Worm (Caenorhabditis elegans) whole organism, L2 larva: ENCODE data around the gene M176.4.
A peak's percentile ranks its signal among the peaks of the same experiment; 100 is the strongest.

Source experiments
- C34F6.9 ChIP-seq: fragments of 150-350 bp; optimal IDR thresholded peaks from 2 replicates; lab custom pipeline; 2014; ENCODE audit warnings: missing biosample characterization, missing genetic modification characterization
- F13H6.1 ChIP-seq: sonication (generic microtip); optimal IDR thresholded peaks from 2 replicates; lab custom pipeline; 2016; ENCODE audit warnings: missing genetic modification characterization, missing compliant biosample characterization
- Y55F3AM.14 ChIP-seq: fragments of 200-800 bp; sonication (Bioruptor generic); optimal IDR thresholded peaks from 2 replicates; lab custom pipeline; 2018; ENCODE audit warnings: mild to moderate bottlenecking, missing genetic modification characterization, missing compliant biosample characterization
- ZK546.5 ChIP-seq: sonication (generic microtip); optimal IDR thresholded peaks from 2 replicates; lab custom pipeline; 2017; ENCODE audit warnings: missing biosample characterization, missing genetic modification characterization
- aly-2 ChIP-seq: fragments of 150-350 bp; optimal IDR thresholded peaks from 2 replicates; lab custom pipeline; 2014; ENCODE audit warnings: missing biosample characterization, missing genetic modification characterization
- ama-1 ChIP-seq: fragments of 150-350 bp; optimal IDR thresholded peaks from 2 replicates; lab custom pipeline; 2018; ENCODE audit warnings: inconsistent platforms
- blmp-1 ChIP-seq: sonication (generic microtip); optimal IDR thresholded peaks from 2 replicates; lab custom pipeline; 2017; ENCODE audit warnings: missing genetic modification characterization, mild to moderate bottlenecking, missing compliant biosample characterization, antibody characterized with exemption, moderate library complexity; ENCODE audit not compliant: insufficient read depth
- ceh-16 ChIP-seq: fragments of 150-350 bp; optimal IDR thresholded peaks from 2 replicates; lab custom pipeline; 2014; ENCODE audit warnings: missing biosample characterization, missing genetic modification characterization
- ceh-82 ChIP-seq: fragments of 150-350 bp; optimal IDR thresholded peaks from 2 replicates; lab custom pipeline; 2014; ENCODE audit warnings: missing biosample characterization, missing genetic modification characterization
- crh-2 ChIP-seq: sonication (generic microtip); optimal IDR thresholded peaks from 2 replicates; lab custom pipeline; 2017; ENCODE audit warnings: missing biosample characterization, missing genetic modification characterization
- elt-1 ChIP-seq: fragments of 150-350 bp; optimal IDR thresholded peaks from 2 replicates; lab custom pipeline; 2014; ENCODE audit warnings: missing biosample characterization, missing genetic modification characterization
- fos-1 ChIP-seq: fragments of 150-350 bp; optimal IDR thresholded peaks from 2 replicates; lab custom pipeline; 2014; ENCODE audit warnings: missing biosample characterization, missing genetic modification characterization
- gmeb-1 ChIP-seq: fragments of 150-350 bp; optimal IDR thresholded peaks from 2 replicates; lab custom pipeline; 2014; ENCODE audit warnings: missing biosample characterization, missing genetic modification characterization
- lin-11 ChIP-seq: fragments of 150-350 bp; sonication (generic microtip); optimal IDR thresholded peaks from 2 replicates; lab custom pipeline; 2014; ENCODE audit warnings: missing biosample characterization, missing genetic modification characterization, inconsistent platforms, mixed read lengths
- lin-13 ChIP-seq: fragments of 150-350 bp; optimal IDR thresholded peaks from 2 replicates; lab custom pipeline; 2014; ENCODE audit warnings: missing biosample characterization, missing genetic modification reagents, missing genetic modification characterization
- lsy-2 ChIP-seq, 2 experiments: fragments of 150-350 bp in 1 of 2; sonication (generic microtip) in 1 of 2; optimal IDR thresholded peaks; 2 replicates each; lab custom pipeline; 2014 to 2017; ENCODE audit warnings: missing biosample characterization in 2 of 2, missing genetic modification characterization in 2 of 2
- mab-5 ChIP-seq: fragments of 150-350 bp; optimal IDR thresholded peaks from 2 replicates; lab custom pipeline; 2014; ENCODE audit warnings: missing biosample characterization, missing genetic modification characterization
- mbf-1 ChIP-seq: sonication (generic microtip); optimal IDR thresholded peaks from 2 replicates; lab custom pipeline; 2017; ENCODE audit warnings: missing biosample characterization, missing genetic modification characterization
- mdl-1 ChIP-seq, 2 experiments: fragments of 150-350 bp in 1 of 2; sonication (generic microtip) in 1 of 2; optimal IDR thresholded peaks; 2 replicates each; lab custom pipeline; 2017; ENCODE audit warnings: missing biosample characterization in 2 of 2, missing genetic modification characterization in 2 of 2
- nhr-129 ChIP-seq: fragments of 150-350 bp; optimal IDR thresholded peaks from 2 replicates; lab custom pipeline; 2014; ENCODE audit warnings: missing biosample characterization, missing genetic modification characterization
- nhr-21 ChIP-seq: fragments of 150-350 bp; optimal IDR thresholded peaks from 2 replicates; lab custom pipeline; 2014; ENCODE audit warnings: missing biosample characterization, missing genetic modification characterization
- nhr-23 ChIP-seq: fragments of 150-350 bp; optimal IDR thresholded peaks from 2 replicates; lab custom pipeline; 2014; ENCODE audit warnings: missing biosample characterization, missing genetic modification reagents, missing genetic modification characterization
- nhr-237 ChIP-seq: fragments of 150-350 bp; optimal IDR thresholded peaks from 2 replicates; lab custom pipeline; 2014; ENCODE audit warnings: missing biosample characterization, missing genetic modification characterization
- nhr-25 ChIP-seq: fragments of 150-350 bp; sonication (generic microtip); optimal IDR thresholded peaks from 3 replicates; lab custom pipeline; 2014; ENCODE audit warnings: missing biosample characterization, missing genetic modification characterization
- nhr-6 ChIP-seq: fragments of 150-350 bp; optimal IDR thresholded peaks from 2 replicates; lab custom pipeline; 2014; ENCODE audit warnings: missing biosample characterization, missing genetic modification characterization
- nhr-77 ChIP-seq: fragments of 150-350 bp; optimal IDR thresholded peaks from 2 replicates; lab custom pipeline; 2014; ENCODE audit warnings: missing biosample characterization, missing genetic modification characterization
- peb-1 ChIP-seq: fragments of 150-350 bp; optimal IDR thresholded peaks from 2 replicates; lab custom pipeline; 2014; ENCODE audit warnings: missing biosample characterization, missing genetic modification characterization
- sem-4 ChIP-seq: fragments of 150-350 bp; optimal IDR thresholded peaks from 2 replicates; lab custom pipeline; 2014; ENCODE audit warnings: missing biosample characterization, missing genetic modification reagents, missing genetic modification characterization
- skn-1 ChIP-seq: sonication (generic microtip); optimal IDR thresholded peaks from 2 replicates; lab custom pipeline; 2017; ENCODE audit warnings: missing biosample characterization, missing genetic modification characterization
- sma-3 ChIP-seq: sonication (generic microtip); optimal IDR thresholded peaks from 2 replicates; lab custom pipeline; 2016; ENCODE audit warnings: missing genetic modification reagents, missing genetic modification characterization, missing compliant biosample characterization
- sma-9 ChIP-seq, 2 experiments: fragments of 150-350 bp in 1 of 2; sonication (generic microtip) in 1 of 2; optimal IDR thresholded peaks; 2 replicates each; lab custom pipeline; 2014 to 2016; ENCODE audit warnings: missing genetic modification characterization in 2 of 2, mild to moderate bottlenecking in 1 of 2, missing biosample characterization in 1 of 2, missing compliant biosample characterization in 1 of 2, missing genetic modification reagents in 1 of 2, moderate library complexity in 1 of 2
- snpc-4 ChIP-seq: fragments of 150-350 bp; optimal IDR thresholded peaks from 2 replicates; lab custom pipeline; 2014; ENCODE audit warnings: missing biosample characterization, missing genetic modification characterization
- unc-39 ChIP-seq: fragments of 150-350 bp; optimal IDR thresholded peaks from 2 replicates; lab custom pipeline; 2014; ENCODE audit warnings: missing biosample characterization, missing genetic modification characterization
- unc-55 ChIP-seq: fragments of 150-350 bp; sonication (generic microtip); optimal IDR thresholded peaks from 3 replicates; lab custom pipeline; 2014; ENCODE audit warnings: missing biosample characterization, missing genetic modification reagents, missing genetic modification characterization
- unc-62 ChIP-seq: fragments of 150-350 bp; optimal IDR thresholded peaks from 2 replicates; lab custom pipeline; 2014; ENCODE audit warnings: missing biosample characterization, missing genetic modification reagents, missing genetic modification characterization
- zag-1 ChIP-seq: fragments of 150-350 bp; optimal IDR thresholded peaks from 2 replicates; lab custom pipeline; 2014; ENCODE audit warnings: missing biosample characterization, missing genetic modification characterization
- ztf-1 ChIP-seq: fragments of 200-800 bp; sonication (Bioruptor generic); conservative IDR thresholded peaks from 2 replicates; pipeline ENCODE4 v1.3.6; 2022; ENCODE audit warnings: missing genetic modification characterization, missing compliant biosample characterization
- ztf-4 ChIP-seq: fragments of 150-350 bp; optimal IDR thresholded peaks from 2 replicates; lab custom pipeline; 2014; ENCODE audit warnings: missing biosample characterization, missing genetic modification characterization

Gene M176.4

DNA sequence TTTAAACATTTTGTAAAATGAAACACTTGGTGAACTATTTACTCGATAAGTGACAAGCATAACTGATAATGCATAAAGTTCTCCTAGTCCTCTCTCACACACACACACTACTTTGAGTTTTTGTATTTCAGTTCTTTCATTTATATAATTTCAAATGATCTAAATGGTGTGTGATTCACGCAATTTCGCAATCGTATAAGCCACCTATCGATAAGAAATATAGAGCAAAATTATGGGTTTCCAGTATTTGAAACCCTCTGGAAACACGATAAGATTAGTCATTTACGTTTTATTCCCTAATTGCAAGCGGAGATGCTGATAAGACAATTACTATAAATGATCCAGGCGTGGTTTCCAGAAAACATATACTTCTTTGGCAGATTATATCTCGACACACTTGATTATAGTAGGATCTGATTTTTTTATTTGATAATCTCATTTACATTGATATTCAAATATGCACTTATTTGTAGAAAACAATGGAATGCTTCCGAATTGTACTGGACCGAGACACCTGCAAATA, 6.0 kb upstream of the M176.4 start, which contains the start of gene arrd-3:
Gene arrd-3, plus strand, starts transcription at position 473 of the 523 bp plus-strand sequence.
- TF ChIP-seq mdl-1 (tag; optimal IDR thresholded peaks at IDR 0.05; lab: Kevin White, UChicago) (no peak), zag-1 (tag; lab: Kevin White, UChicago) (no peak), sma-9 (GFP tag; optimal IDR thresholded peaks at IDR 0.05; lab: Kevin White, UChicago) (peak; percentile 18), sma-9 (tag; optimal IDR thresholded peaks at IDR 0.05; lab: Kevin White, UChicago) (no peak), skn-1 (no peak), mbf-1 (no peak), snpc-4 (no peak), F13H6.1 (no peak), nhr-6 (tag; lab: Kevin White, UChicago) (no peak), peb-1 (no peak), unc-62 (GFP tag; lab: Kevin White, UChicago) (no peak), sma-3 (no peak), ztf-1 (GFP tag; lab: Robert Waterston, UW) (no peak), Y55F3AM.14 (GFP tag; lab: Kevin White, UChicago) (no peak), blmp-1 (tag; lab: Kevin White, UChicago) (no peak), ZK546.5 (tag; lab: Kevin White, UChicago) (no peak), ama-1 (lab: Kevin White, UChicago) (no peak), sem-4 (no peak), fos-1 (tag; lab: Kevin White, UChicago) (peak; percentile 94), nhr-23 (tag; lab: Kevin White, UChicago) (no peak), lsy-2 (tag; optimal IDR thresholded peaks at IDR 0.05; lab: Kevin White, UChicago) (no peak), ceh-82 (tag; lab: Kevin White, UChicago) (no peak), crh-2 (no peak), gmeb-1 (tag; lab: Kevin White, UChicago) (peak; percentile 7), unc-39 (tag; lab: Kevin White, UChicago) (no peak)

DNA sequence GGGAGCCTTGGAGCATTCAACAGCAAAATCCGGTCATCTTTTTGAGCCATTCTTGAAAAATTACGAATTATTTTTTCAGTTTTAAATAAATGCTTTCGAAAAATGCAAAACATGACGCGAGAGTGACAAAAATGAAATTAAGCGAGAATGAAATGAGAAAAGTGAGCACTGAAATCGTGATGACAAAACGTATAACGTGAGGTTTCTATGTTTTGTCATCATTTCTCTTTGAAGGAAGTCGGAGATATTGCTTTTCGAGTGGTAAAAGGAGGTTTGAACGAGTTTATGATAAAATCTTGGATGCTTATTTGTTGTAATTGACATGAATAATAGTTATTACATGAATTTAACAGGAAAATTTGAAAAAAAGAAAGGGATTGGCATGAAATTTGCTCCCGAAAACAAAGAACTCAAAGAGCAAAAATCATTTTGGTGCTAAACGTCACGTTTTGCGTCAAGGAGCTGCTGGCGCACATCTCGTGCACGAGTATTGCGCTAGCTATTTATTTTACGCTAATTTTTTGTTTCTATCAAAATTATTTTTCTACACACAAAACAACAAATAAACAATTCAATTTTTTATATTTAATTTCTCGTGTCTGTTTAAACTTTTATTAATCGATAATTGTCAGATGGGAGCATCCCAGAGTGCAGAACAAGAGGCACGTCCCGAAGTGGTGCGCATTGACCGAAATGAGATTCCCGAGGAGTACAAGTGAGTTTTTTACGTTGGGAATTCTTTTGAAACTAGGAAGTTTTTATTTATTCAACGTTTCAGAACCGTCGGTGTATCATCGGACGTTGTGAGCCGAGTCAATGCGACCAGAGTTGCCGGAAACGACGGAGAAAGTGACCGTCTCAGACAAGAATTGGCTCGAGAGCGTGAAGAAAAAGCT, 1.5 kb upstream of the M176.4 start, which contains the start of the genes gss-1 and chch-3:
Gene gss-1, minus strand, starts transcription at position 51 of the 896 bp plus-strand sequence.
Gene chch-3, plus strand, starts transcription at position 633 of the 896 bp plus-strand sequence.
- peak; percentile 65 for TF ChIP-seq sma-9 (GFP tag; optimal IDR thresholded peaks at IDR 0.05; lab: Kevin White, UChicago)
- TF ChIP-seq sma-9 (tag; optimal IDR thresholded peaks at IDR 0.05; lab: Kevin White, UChicago) = no peak
- peak; percentile 56 to 85 for TF ChIP-seq lsy-2 (tag; optimal IDR thresholded peaks at IDR 0.05; lab: Kevin White, UChicago)
- peak; percentile 69 for TF ChIP-seq gmeb-1 (tag; lab: Kevin White, UChicago)
- peak; percentile 25 for TF ChIP-seq mab-5
- peak; percentile 24 for TF ChIP-seq F13H6.1
- TF ChIP-seq C34F6.9 = peak; percentile 85
- no peak for TF ChIP-seq ceh-16 (tag; lab: Kevin White, UChicago)
- no peak for TF ChIP-seq nhr-237 (tag; lab: Kevin White, UChicago)
- TF ChIP-seq crh-2 = peak; percentile 58
- TF ChIP-seq lin-11 = peak; percentile 1
- TF ChIP-seq fos-1 (tag; lab: Kevin White, UChicago) = peak; percentile 63
- peak; percentile 13 for TF ChIP-seq nhr-21 (tag; lab: Kevin White, UChicago)
- TF ChIP-seq lin-13 (GFP tag; lab: Kevin White, UChicago) = peak; percentile 43
- peak; percentile 14 for TF ChIP-seq snpc-4
- TF ChIP-seq nhr-129 (tag; lab: Kevin White, UChicago) = peak; percentile 71
- TF ChIP-seq sma-3 = peak; percentile 14
- peak; percentile 75 for TF ChIP-seq unc-55
- no peak for TF ChIP-seq nhr-77
- TF ChIP-seq ama-1 (lab: Kevin White, UChicago) = no peak
- no peak for TF ChIP-seq aly-2 (tag; lab: Kevin White, UChicago)
- no peak for TF ChIP-seq nhr-25 (tag; lab: Kevin White, UChicago)

DNA sequence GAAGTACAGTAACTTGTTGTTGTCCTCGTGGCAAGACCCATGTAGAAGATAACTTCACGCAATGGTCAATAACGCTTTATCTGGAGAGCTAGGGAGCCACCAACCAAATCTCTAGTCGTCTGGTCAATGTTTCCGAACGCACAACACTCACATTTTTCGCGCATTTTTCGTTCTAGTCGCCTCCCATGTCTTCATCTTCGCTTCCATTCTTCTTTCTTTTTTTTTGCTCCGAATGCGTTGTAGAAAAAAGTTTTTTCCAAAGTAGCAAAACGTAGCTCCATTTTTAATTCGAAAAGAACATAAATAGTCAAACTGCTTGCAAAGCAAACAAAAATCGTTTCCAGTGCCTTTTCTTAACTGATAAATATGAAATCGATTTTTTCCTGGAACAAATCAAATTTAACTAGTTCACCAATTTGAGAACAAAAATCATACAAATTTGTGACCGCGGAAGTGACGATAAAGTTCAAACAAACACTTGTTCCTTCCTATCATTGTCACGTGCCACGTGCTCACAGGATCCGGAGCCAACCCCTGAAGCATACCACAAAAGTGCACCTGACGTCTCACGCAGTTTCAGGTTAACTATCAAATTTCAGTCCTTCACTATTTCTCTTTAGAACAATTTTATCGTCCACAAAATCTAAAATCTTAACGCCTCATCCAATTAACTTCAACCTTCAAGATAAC, 823 bp downstream of the M176.4 start:
- TF ChIP-seq aly-2 (tag; lab: Kevin White, UChicago) = no peak
- no peak for TF ChIP-seq snpc-4
- TF ChIP-seq lsy-2 (tag; optimal IDR thresholded peaks at IDR 0.05; lab: Kevin White, UChicago) = no peak
- TF ChIP-seq sma-3 = no peak
- no peak for TF ChIP-seq ztf-4
- TF ChIP-seq nhr-77 = no peak
- TF ChIP-seq mab-5 = no peak
- no peak for TF ChIP-seq gmeb-1 (tag; lab: Kevin White, UChicago)
- no peak for TF ChIP-seq elt-1 (tag; lab: Kevin White, UChicago)
- no peak for TF ChIP-seq unc-39 (tag; lab: Kevin White, UChicago)
- TF ChIP-seq, all 48 proteins: peak for 0
